Fruit fly (Drosophila melanogaster) whole organism, embryonic: Measurements from ENCODE around the gene CG2104.

Source experiments
- Atf-2 ChIP-seq: fragments of 200-800 bp; sonication (Bioruptor generic); optimal IDR thresholded peaks from 2 replicates; lab custom pipeline; 2016; ENCODE audit warnings: missing biosample characterization, missing genetic modification characterization
- Bgb ChIP-seq: fragments of 200-800 bp; sonication (Bioruptor generic); IDR thresholded peaks from 2 replicates; pipeline ENCODE4 v1.3.6; 2022; ENCODE audit warnings: missing biosample characterization, missing genetic modification characterization; ENCODE audit not compliant: partially characterized antibody
- CG10366 ChIP-seq: fragments of 200-800 bp; sonication (Bioruptor generic); IDR thresholded peaks from 2 replicates; pipeline ENCODE4 v1.3.6; 2022; ENCODE audit warnings: missing biosample characterization, missing genetic modification characterization
- CG12104 ChIP-seq: fragments of 200-800 bp; sonication (Bioruptor generic); optimal IDR thresholded peaks from 3 replicates; lab custom pipeline; 2016; ENCODE audit warnings: missing biosample characterization, missing genetic modification characterization
- CG12219 ChIP-seq: fragments of 200-800 bp; sonication (Bioruptor generic); optimal IDR thresholded peaks from 3 replicates; lab custom pipeline; 2018; ENCODE audit warnings: missing biosample characterization, mild to moderate bottlenecking, missing genetic modification characterization
- CG12299 ChIP-seq: fragments of 200-800 bp; sonication (Bioruptor generic); optimal IDR thresholded peaks from 2 replicates; lab custom pipeline; 2018; ENCODE audit warnings: missing biosample characterization, mild to moderate bottlenecking, missing genetic modification characterization
- CG13624 ChIP-seq: fragments of 200-800 bp; sonication (Bioruptor generic); optimal IDR thresholded peaks from 2 replicates; lab custom pipeline; 2016; ENCODE audit warnings: missing biosample characterization, missing genetic modification characterization
- CG13894 ChIP-seq: fragments of 200-800 bp; sonication (Bioruptor generic); optimal IDR thresholded peaks from 3 replicates; lab custom pipeline; 2018; ENCODE audit warnings: missing biosample characterization, mild to moderate bottlenecking, missing genetic modification characterization, moderate library complexity
- CG14441 ChIP-seq: fragments of 200-800 bp; sonication (Bioruptor generic); IDR thresholded peaks from 2 replicates; pipeline ENCODE4 v1.3.6; 2022; ENCODE audit warnings: missing biosample characterization, missing genetic modification characterization
- CG15011 ChIP-seq: fragments of 200-800 bp; sonication (Bioruptor generic); optimal IDR thresholded peaks from 3 replicates; lab custom pipeline; 2018; ENCODE audit warnings: missing biosample characterization, mild to moderate bottlenecking, missing genetic modification characterization
- CG15073 ChIP-seq: fragments of 200-800 bp; sonication (Bioruptor generic); optimal IDR thresholded peaks from 2 replicates; lab custom pipeline; 2016; ENCODE audit warnings: missing biosample characterization, missing genetic modification characterization
- CG15514 ChIP-seq: fragments of 200-800 bp; sonication (Bioruptor generic); optimal IDR thresholded peaks from 3 replicates; lab custom pipeline; 2017; ENCODE audit warnings: missing biosample characterization, missing genetic modification characterization, mild to moderate bottlenecking, moderate library complexity, missing genetic modification reagents
- CG17328 ChIP-seq: fragments of 200-800 bp; sonication (Bioruptor generic); IDR thresholded peaks from 2 replicates; pipeline ENCODE4 v1.3.6; 2022; ENCODE audit warnings: missing biosample characterization, missing genetic modification characterization
- CG18764 ChIP-seq: fragments of 200-800 bp; sonication (Bioruptor generic); optimal IDR thresholded peaks from 3 replicates; lab custom pipeline; 2016; ENCODE audit warnings: missing biosample characterization, missing genetic modification characterization
- CG2116 ChIP-seq: fragments of 200-800 bp; sonication (Bioruptor generic); optimal IDR thresholded peaks from 3 replicates; lab custom pipeline; 2018; ENCODE audit warnings: missing biosample characterization, mild to moderate bottlenecking, missing genetic modification characterization
- CG34376 ChIP-seq: fragments of 200-800 bp; sonication (Bioruptor generic); optimal IDR thresholded peaks from 2 replicates; lab custom pipeline; 2018; ENCODE audit warnings: missing biosample characterization, mild to moderate bottlenecking, missing genetic modification characterization
- CG4424 ChIP-seq: fragments of 200-800 bp; sonication (Bioruptor generic); optimal IDR thresholded peaks from 3 replicates; lab custom pipeline; 2016; ENCODE audit warnings: missing biosample characterization, missing genetic modification characterization
- CG6272 ChIP-seq: fragments of 200-800 bp; sonication (Bioruptor generic); IDR thresholded peaks from 2 replicates; pipeline ENCODE4 v1.3.6; 2022; ENCODE audit warnings: missing biosample characterization, missing genetic modification characterization
- CTCF ChIP-seq: fragments of 200-800 bp; sonication (Bioruptor generic); optimal IDR thresholded peaks from 2 replicates; lab custom pipeline; 2017; ENCODE audit warnings: missing biosample characterization, mild to moderate bottlenecking, missing genetic modification characterization, moderate library complexity
- D19A ChIP-seq: fragments of 200-800 bp; optimal IDR thresholded peaks from 3 replicates; lab custom pipeline; 2019; ENCODE audit warnings: missing biosample characterization, mild to moderate bottlenecking, missing genetic modification characterization, moderate library complexity
- Dbx ChIP-seq: fragments of 200-800 bp; sonication (Bioruptor generic); IDR thresholded peaks from 3 replicates; pipeline ENCODE4 v1.3.6; 2022; ENCODE audit warnings: missing biosample characterization, missing genetic modification characterization
- Dfd ChIP-seq, 2 experiments: fragments of >200 bp; optimal IDR thresholded peaks; 2 replicates each; lab custom pipeline; 2017; ENCODE audit warnings: missing biosample characterization in 2 of 2, missing genetic modification characterization in 2 of 2
- E2f1 ChIP-seq: fragments of 200-800 bp; sonication (Bioruptor generic); IDR thresholded peaks from 2 replicates; pipeline ENCODE4 v1.3.6; 2022; ENCODE audit warnings: missing biosample characterization, missing genetic modification characterization
- HLHmδ ChIP-seq: fragments of 200-800 bp; sonication (Bioruptor generic); optimal IDR thresholded peaks from 2 replicates; lab custom pipeline; 2018; ENCODE audit warnings: missing biosample characterization, mild to moderate bottlenecking, missing genetic modification characterization, moderate library complexity
- HmgD ChIP-seq: fragments of 200-800 bp; sonication (Bioruptor generic); optimal IDR thresholded peaks from 3 replicates; lab custom pipeline; 2016; ENCODE audit warnings: missing biosample characterization, missing genetic modification characterization
- Lim3 ChIP-seq: fragments of 200-800 bp; sonication (Bioruptor generic); IDR thresholded peaks from 2 replicates; pipeline ENCODE4 v1.3.6; 2022; ENCODE audit warnings: missing biosample characterization, missing genetic modification characterization
- Mad ChIP-seq: fragments of 200-800 bp; sonication (Bioruptor generic); optimal IDR thresholded peaks from 2 replicates; lab custom pipeline; 2016; ENCODE audit warnings: missing biosample characterization, missing genetic modification characterization
- NfI ChIP-seq: fragments of 200-800 bp; sonication (Bioruptor generic); optimal IDR thresholded peaks from 3 replicates; lab custom pipeline; 2018; ENCODE audit warnings: missing biosample characterization, mild to moderate bottlenecking, missing genetic modification characterization, moderate library complexity
- Poxn ChIP-seq: fragments of 200-800 bp; sonication (Bioruptor generic); IDR thresholded peaks from 2 replicates; pipeline ENCODE4 v1.3.6; 2022; ENCODE audit warnings: missing biosample characterization, missing genetic modification characterization
- Side ChIP-seq: fragments of 200-800 bp; sonication (Bioruptor generic); optimal IDR thresholded peaks from 2 replicates; lab custom pipeline; 2016; ENCODE audit warnings: missing biosample characterization, missing genetic modification characterization
- YL-1 ChIP-seq: fragments of 200-800 bp; sonication (Bioruptor generic); optimal IDR thresholded peaks from 3 replicates; lab custom pipeline; 2017; ENCODE audit warnings: missing biosample characterization, mild to moderate bottlenecking, missing genetic modification characterization
- abd-A ChIP-seq: fragments of 200-800 bp; sonication (Bioruptor generic); optimal IDR thresholded peaks from 3 replicates; lab custom pipeline; 2019; ENCODE audit warnings: missing biosample characterization, mild to moderate bottlenecking, missing genetic modification characterization, moderate library complexity
- btn ChIP-seq: fragments of 200-800 bp; sonication (Bioruptor generic); optimal IDR thresholded peaks from 2 replicates; lab custom pipeline; 2016; ENCODE audit warnings: missing biosample characterization, missing genetic modification characterization
- cad ChIP-seq: fragments of >200 bp; optimal IDR thresholded peaks from 2 replicates; lab custom pipeline; 2017; ENCODE audit warnings: missing biosample characterization, missing genetic modification characterization
- cas ChIP-seq: fragments of 200-800 bp; sonication (Bioruptor generic); IDR thresholded peaks from 2 replicates; pipeline ENCODE4 v1.3.6; 2022; ENCODE audit warnings: missing biosample characterization, missing genetic modification characterization
- cwo ChIP-seq: fragments of 200-800 bp; sonication (Bioruptor generic); optimal IDR thresholded peaks from 3 replicates; lab custom pipeline; 2017; ENCODE audit warnings: missing biosample characterization, missing genetic modification characterization, mild to moderate bottlenecking, moderate library complexity, missing genetic modification reagents
- dysf ChIP-seq: fragments of 200-800 bp; sonication (Bioruptor generic); IDR thresholded peaks from 3 replicates; pipeline ENCODE4 v1.3.6; 2022; ENCODE audit warnings: missing biosample characterization, missing genetic modification characterization
- hb ChIP-seq: fragments of 200-800 bp; sonication (Bioruptor generic); IDR thresholded peaks from 3 replicates; pipeline ENCODE4 v1.3.6; 2022; ENCODE audit warnings: missing biosample characterization, missing genetic modification characterization; ENCODE audit not compliant: partially characterized antibody
- ind ChIP-seq: fragments of 200-800 bp; sonication (Bioruptor generic); optimal IDR thresholded peaks from 3 replicates; lab custom pipeline; 2016; ENCODE audit warnings: missing biosample characterization, missing genetic modification characterization
- inv ChIP-seq: fragments of 200-800 bp; sonication (Bioruptor generic); IDR thresholded peaks from 2 replicates; pipeline ENCODE4 v1.3.6; 2022; ENCODE audit warnings: missing biosample characterization, missing genetic modification characterization; ENCODE audit not compliant: partially characterized antibody
- jing ChIP-seq: fragments of 200-800 bp; sonication (Bioruptor generic); optimal IDR thresholded peaks from 2 replicates; lab custom pipeline; 2018; ENCODE audit warnings: missing biosample characterization, mild to moderate bottlenecking, missing genetic modification characterization
- klu ChIP-seq: fragments of 200-800 bp; sonication (Bioruptor generic); IDR thresholded peaks from 2 replicates; pipeline ENCODE4 v1.3.6; 2022; ENCODE audit warnings: missing biosample characterization, missing genetic modification characterization
- pan ChIP-seq, 4 experiments: fragments of >200 bp in 3 of 4; fragments of 200-800 bp in 1 of 4; sonication (Bioruptor generic) in 1 of 4; optimal IDR thresholded peaks in 3 of 4; IDR thresholded peaks in 1 of 4; 2 replicates each; pipeline versions ENCODE4 v1.3.6 to Lab custom; 2017 to 2022; ENCODE audit warnings: missing biosample characterization in 2 of 4, missing genetic modification characterization in 2 of 4, mixed read lengths in 1 of 4
- pfk ChIP-seq: fragments of 200-800 bp; sonication (Bioruptor generic); optimal IDR thresholded peaks from 2 replicates; lab custom pipeline; 2018; ENCODE audit warnings: missing biosample characterization, mild to moderate bottlenecking, missing genetic modification characterization, moderate library complexity
- run ChIP-seq: fragments of 200-800 bp; sonication (Bioruptor generic); optimal IDR thresholded peaks from 3 replicates; lab custom pipeline; 2018; ENCODE audit warnings: missing biosample characterization, mild to moderate bottlenecking, missing genetic modification characterization
- sisA ChIP-seq: fragments of 200-800 bp; sonication (Bioruptor generic); IDR thresholded peaks from 2 replicates; pipeline ENCODE4 v1.3.6; 2022; ENCODE audit warnings: missing biosample characterization, missing genetic modification characterization
- ttk ChIP-seq: fragments of 200-800 bp; sonication (Bioruptor generic); IDR thresholded peaks from 2 replicates; pipeline ENCODE4 v2.1.2; 2022; ENCODE audit warnings: missing biosample characterization, missing genetic modification characterization
- tup ChIP-seq: fragments of 200-800 bp; sonication (Bioruptor generic); optimal IDR thresholded peaks from 2 replicates; lab custom pipeline; 2016; ENCODE audit warnings: missing biosample characterization, mild to moderate bottlenecking, missing genetic modification characterization, moderate library complexity
- usp ChIP-seq: fragments of >200 bp; optimal IDR thresholded peaks from 2 replicates; lab custom pipeline; 2017; ENCODE audit warnings: missing biosample characterization, missing genetic modification characterization
- wor ChIP-seq: fragments of 200-800 bp; sonication (Bioruptor generic); IDR thresholded peaks from 2 replicates; pipeline ENCODE4 v1.3.6; 2022; ENCODE audit warnings: missing biosample characterization, missing genetic modification characterization

The CG2104 gene

DNA sequence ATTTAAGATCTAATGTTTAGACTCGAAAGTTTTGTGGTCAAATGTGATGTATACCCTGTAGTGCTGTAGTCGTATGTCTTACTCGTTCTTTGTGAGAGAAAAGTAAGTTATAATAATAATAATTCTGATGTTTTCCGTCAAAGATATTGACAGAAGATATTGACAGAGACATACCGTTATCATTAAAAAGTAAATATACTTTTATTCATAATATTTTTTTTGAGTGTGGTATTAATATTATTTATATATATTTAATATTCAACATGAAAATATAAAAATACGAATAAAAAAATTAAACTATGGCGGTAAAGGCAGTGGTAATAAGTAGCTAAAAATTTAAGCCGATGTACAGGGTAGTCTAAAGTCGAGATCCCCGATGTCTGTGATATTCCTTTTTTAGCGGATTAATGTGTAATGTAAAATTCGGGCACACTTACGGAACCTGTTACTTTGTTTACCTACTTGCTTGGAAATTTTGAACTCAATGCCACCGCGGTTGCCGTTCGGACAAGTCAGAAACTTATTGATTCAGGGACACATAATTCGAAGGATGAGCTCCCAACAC is 43.3 kb upstream of the CG2104 start, which contains the start of the genes CG2100 and CG1236 (continued):
- TF ChIP-seq YL-1 = peak; percentile 71
- TF ChIP-seq cwo (GFP tag; lab: Kevin White, UChicago) = peak; percentile 73
- TF ChIP-seq Dfd (GFP tag; optimal IDR thresholded peaks at IDR 0.05; lab: Kevin White, UChicago) = no peak
- no peak for TF ChIP-seq CG15073 (GFP tag; lab: Kevin White, UChicago)
- peak; percentile 75 for TF ChIP-seq CG10366 (GFP tag; lab: Robert Waterston, UW)
- peak; percentile 46; the same call in 1 of the 2 replicates for TF ChIP-seq cas (GFP tag; lab: Robert Waterston, UW)
- peak; percentile 60; the same call in 1 of the 2 replicates for TF ChIP-seq CG14441 (GFP tag; lab: Robert Waterston, UW)
- peak; percentile 86 for TF ChIP-seq D19A (tag; lab: Kevin White, UChicago)
- TF ChIP-seq HLHmδ = no peak
- peak; percentile 31 for TF ChIP-seq Atf-2
- TF ChIP-seq CG13894 (tag; lab: Kevin White, UChicago) = no peak
- peak; percentile 23 for TF ChIP-seq Mad (GFP tag; lab: Kevin White, UChicago)
- peak; percentile 24 for TF ChIP-seq CTCF (GFP tag; lab: Kevin White, UChicago)
- TF ChIP-seq CG34376 (GFP tag; lab: Kevin White, UChicago) = no peak
- peak; percentile 85 for TF ChIP-seq CG15514 (GFP tag; lab: Kevin White, UChicago)
- TF ChIP-seq dysf (GFP tag; lab: Robert Waterston, UW) = peak; percentile 87
- no peak for TF ChIP-seq inv (GFP tag; lab: Robert Waterston, UW)
- no peak for TF ChIP-seq CG15011 (GFP tag; lab: Kevin White, UChicago)
- TF ChIP-seq Dbx (GFP tag; lab: Robert Waterston, UW) = peak; percentile 78
- TF ChIP-seq jing = peak; percentile 52
- no peak for TF ChIP-seq abd-A (tag; lab: Kevin White, UChicago)
- peak; percentile 63 for TF ChIP-seq CG12299
- TF ChIP-seq Poxn = no peak
- peak; percentile 81 for TF ChIP-seq ind (GFP tag; lab: Kevin White, UChicago)
- peak; percentile 76 for TF ChIP-seq sisA (GFP tag; lab: Robert Waterston, UW)
- TF ChIP-seq CG12219 (GFP tag; lab: Kevin White, UChicago) = peak; percentile 50
- no peak for TF ChIP-seq Bgb
- TF ChIP-seq NfI (GFP tag; lab: Kevin White, UChicago) = peak; percentile 85
- peak; percentile 77 for TF ChIP-seq run (tag; lab: Kevin White, UChicago)
- TF ChIP-seq usp = no peak
- TF ChIP-seq klu = no peak; the same call in 1 of the 2 replicates
- peak; percentile 77 for TF ChIP-seq ttk (GFP tag; lab: Robert Waterston, UW)
- TF ChIP-seq CG4424 (GFP tag; lab: Kevin White, UChicago) = peak; percentile 80
- peak; percentile 44 for TF ChIP-seq CG13624 (GFP tag; lab: Kevin White, UChicago)
- peak; percentile 54; the same call in 1 of the 2 replicates for TF ChIP-seq wor (GFP tag; lab: Robert Waterston, UW)
- peak; percentile 66 for TF ChIP-seq CG17328 (GFP tag; lab: Robert Waterston, UW)
- no peak for TF ChIP-seq HmgD (GFP tag; lab: Kevin White, UChicago)
- peak; percentile 69 for TF ChIP-seq CG2116 (GFP tag; lab: Kevin White, UChicago)
- TF ChIP-seq CG6272 (GFP tag; lab: Robert Waterston, UW) = peak; percentile 66
- TF ChIP-seq pfk (GFP tag; lab: Kevin White, UChicago) = no peak
- no peak for TF ChIP-seq Lim3 (GFP tag; lab: Robert Waterston, UW)
- peak; percentile 1 for TF ChIP-seq tup (GFP tag; lab: Kevin White, UChicago)
- peak; percentile 81 for TF ChIP-seq E2f1 (GFP tag; lab: Robert Waterston, UW)
- peak; percentile 64 for TF ChIP-seq CG18764 (GFP tag; lab: Kevin White, UChicago)
- peak; percentile 3 for TF ChIP-seq btn (GFP tag; lab: Kevin White, UChicago)
- no peak for TF ChIP-seq cad (GFP tag; lab: Kevin White, UChicago)
- TF ChIP-seq hb (GFP tag; lab: Robert Waterston, UW) = no peak
- TF ChIP-seq CG12104 (GFP tag; lab: Kevin White, UChicago) = peak; percentile 71
- peak in 1 of 2 experiments; percentile 64 for TF ChIP-seq pan (optimal IDR thresholded peaks at IDR 0.05; lab: Kevin White, UChicago)
- TF ChIP-seq pan (GFP tag; optimal IDR thresholded peaks at IDR 0.05 in 1 of 2, IDR thresholded peaks at IDR 0.05 in 1 of 2) = peak; percentile 65 to 81
- no peak for TF ChIP-seq Side (GFP tag; lab: Kevin White, UChicago)
